Worm (Caenorhabditis elegans) whole organism, L4 larva: ENCODE data around the gene ceh-88.

Source experiments
- F10B5.3 ChIP-seq: sonication (generic microtip); optimal IDR thresholded peaks from 2 replicates; lab custom pipeline; 2016; ENCODE audit warnings: mild to moderate bottlenecking, missing genetic modification characterization, missing compliant biosample characterization
- F49E8.2 ChIP-seq: sonication (generic microtip); optimal IDR thresholded peaks from 2 replicates; lab custom pipeline; 2016; ENCODE audit warnings: missing compliant biosample characterization, mild to moderate bottlenecking, missing genetic modification characterization, borderline replicate concordance
- T20F7.1 ChIP-seq: fragments of 200-800 bp; sonication (Bioruptor generic); optimal IDR thresholded peaks from 2 replicates; lab custom pipeline; 2018; ENCODE audit warnings: mild to moderate bottlenecking, missing genetic modification characterization, missing compliant biosample characterization
- Y105C5A.15 ChIP-seq: fragments of 200-800 bp; sonication (Bioruptor generic); IDR thresholded peaks from 2 replicates; pipeline ENCODE4 v1.3.6; 2022; ENCODE audit warnings: missing genetic modification characterization, missing compliant biosample characterization
- Y48G9A.11 ChIP-seq: fragments of 200-800 bp; sonication (Bioruptor generic); IDR thresholded peaks from 2 replicates; pipeline ENCODE4 v1.3.6; 2022; ENCODE audit warnings: missing genetic modification reagents, missing genetic modification characterization, missing compliant biosample characterization
- Y5F2A.4 ChIP-seq: fragments of 200-800 bp; sonication (Bioruptor generic); optimal IDR thresholded peaks from 2 replicates; lab custom pipeline; 2018; ENCODE audit warnings: mild to moderate bottlenecking, missing genetic modification characterization, missing compliant biosample characterization
- Y75B8A.6 ChIP-seq: fragments of 200-800 bp; sonication (Bioruptor generic); IDR thresholded peaks from 2 replicates; pipeline ENCODE4 v1.3.6; 2022; ENCODE audit warnings: missing genetic modification reagents, missing genetic modification characterization, missing compliant biosample characterization
- aha-1 ChIP-seq: fragments of 150-350 bp; peaks from one replicate; lab custom pipeline; 2014; ENCODE audit warnings: missing biosample characterization, missing genetic modification characterization
- aly-2 ChIP-seq: sonication (generic microtip); optimal IDR thresholded peaks from 2 replicates; lab custom pipeline; 2018; ENCODE audit warnings: missing biosample characterization, missing genetic modification characterization
- ama-1 ChIP-seq: fragments of 150-350 bp; optimal IDR thresholded peaks from 2 replicates; lab custom pipeline; 2014; ENCODE audit warnings: inconsistent platforms, mixed read lengths
- arid-1 ChIP-seq: fragments of 200-800 bp; sonication (Bioruptor generic); conservative IDR thresholded peaks from 2 replicates; pipeline ENCODE4 v1.3.6; 2022; ENCODE audit warnings: missing genetic modification reagents, missing genetic modification characterization, missing compliant biosample characterization
- attf-4 ChIP-seq: sonication (generic microtip); optimal IDR thresholded peaks from 3 replicates; lab custom pipeline; 2017; ENCODE audit warnings: missing biosample characterization, missing genetic modification characterization
- ceh-28 ChIP-seq: fragments of 150-350 bp; optimal IDR thresholded peaks from 2 replicates; lab custom pipeline; 2014; ENCODE audit warnings: missing biosample characterization, missing genetic modification reagents, missing genetic modification characterization
- ceh-62 ChIP-seq: sonication (generic microtip); optimal IDR thresholded peaks from 2 replicates; lab custom pipeline; 2017; ENCODE audit warnings: missing biosample characterization, missing genetic modification characterization
- ctbp-1 ChIP-seq: fragments of 200-800 bp; sonication (Bioruptor generic); IDR thresholded peaks from 2 replicates; pipeline ENCODE4 v1.3.6; 2022; ENCODE audit warnings: missing genetic modification reagents, missing genetic modification characterization, missing compliant biosample characterization
- daf-12 ChIP-seq: fragments of 150-350 bp; optimal IDR thresholded peaks from 2 replicates; lab custom pipeline; 2014; ENCODE audit warnings: missing biosample characterization, missing genetic modification reagents, missing genetic modification characterization
- daf-16 ChIP-seq, 3 experiments: sonication (generic microtip); optimal IDR thresholded peaks; 2 replicates each; lab custom pipeline; 2016 to 2017; ENCODE audit warnings: missing genetic modification characterization in 3 of 3, missing genetic modification reagents in 3 of 3, mild to moderate bottlenecking in 2 of 3, missing compliant biosample characterization in 2 of 3, missing biosample characterization in 1 of 3, moderate library complexity in 1 of 3
- daf-8 ChIP-seq: fragments of 200-800 bp; sonication (Bioruptor generic); IDR thresholded peaks from 2 replicates; pipeline ENCODE4 v1.3.6; 2022; ENCODE audit warnings: missing genetic modification characterization, missing compliant biosample characterization
- dmd-8 ChIP-seq: fragments of 200-800 bp; sonication (Bioruptor generic); IDR thresholded peaks from 2 replicates; pipeline ENCODE4 v1.3.6; 2022; ENCODE audit warnings: missing genetic modification characterization, missing compliant biosample characterization
- dve-1 ChIP-seq: sonication (generic microtip); optimal IDR thresholded peaks from 2 replicates; lab custom pipeline; 2017; ENCODE audit warnings: antibody characterized with exemption, mild to moderate bottlenecking, missing genetic modification characterization, missing compliant biosample characterization; ENCODE audit not compliant: insufficient read depth
- egl-43 ChIP-seq: fragments of 200-800 bp; sonication (Bioruptor generic); IDR thresholded peaks from 2 replicates; pipeline ENCODE4 v1.3.6; 2022; ENCODE audit warnings: missing genetic modification reagents, missing genetic modification characterization, missing compliant biosample characterization
- gei-8 ChIP-seq: fragments of 200-800 bp; sonication (Bioruptor generic); optimal IDR thresholded peaks from 2 replicates; lab custom pipeline; 2018; ENCODE audit warnings: mild to moderate bottlenecking, missing genetic modification characterization, missing compliant biosample characterization
- hmg-1.1 ChIP-seq: fragments of 200-800 bp; sonication (Bioruptor generic); IDR thresholded peaks from 2 replicates; pipeline ENCODE4 v1.3.6; 2022; ENCODE audit warnings: missing genetic modification reagents, missing genetic modification characterization, missing compliant biosample characterization
- jun-1 ChIP-seq: fragments of 150-350 bp; optimal IDR thresholded peaks from 2 replicates; lab custom pipeline; 2014; ENCODE audit warnings: missing biosample characterization, missing genetic modification reagents, missing genetic modification characterization
- lim-7 ChIP-seq: fragments of 200-800 bp; sonication (Bioruptor generic); IDR thresholded peaks from 2 replicates; pipeline ENCODE4 v1.3.6; 2022; ENCODE audit warnings: missing genetic modification characterization, missing compliant biosample characterization
- lin-1 ChIP-seq: fragments of 200-800 bp; sonication (Bioruptor generic); IDR thresholded peaks from 2 replicates; pipeline ENCODE4 v1.3.6; 2022; ENCODE audit warnings: missing genetic modification reagents, missing genetic modification characterization, missing compliant biosample characterization
- lin-38 ChIP-seq: fragments of 200-800 bp; sonication (Bioruptor generic); IDR thresholded peaks from 2 replicates; pipeline ENCODE4 v1.3.6; 2022; ENCODE audit warnings: missing genetic modification reagents, missing genetic modification characterization, missing compliant biosample characterization
- lin-39 ChIP-seq: fragments of 150-350 bp; optimal IDR thresholded peaks from 2 replicates; lab custom pipeline; 2014; ENCODE audit warnings: missing biosample characterization, missing genetic modification reagents, missing genetic modification characterization
- madf-9 ChIP-seq: fragments of 200-800 bp; sonication (Bioruptor generic); conservative IDR thresholded peaks from 2 replicates; pipeline ENCODE4 v1.3.6; 2022; ENCODE audit warnings: missing genetic modification reagents, missing genetic modification characterization, missing compliant biosample characterization
- mes-2 ChIP-seq: sonication (generic microtip); optimal IDR thresholded peaks from 2 replicates; lab custom pipeline; 2016; ENCODE audit warnings: missing genotype, mild to moderate bottlenecking, missing genetic modification characterization, missing compliant biosample characterization; ENCODE audit not compliant: poor library complexity, severe bottlenecking
- nhr-10 ChIP-seq: fragments of 150-350 bp; optimal IDR thresholded peaks from 2 replicates; lab custom pipeline; 2014; ENCODE audit warnings: missing biosample characterization, missing genetic modification characterization
- nhr-111 ChIP-seq: fragments of 200-800 bp; sonication (Bioruptor generic); optimal IDR thresholded peaks from 2 replicates; lab custom pipeline; 2018; ENCODE audit warnings: mild to moderate bottlenecking, missing genetic modification characterization, missing compliant biosample characterization
- nhr-25 ChIP-seq: sonication (generic microtip); optimal IDR thresholded peaks from 2 replicates; lab custom pipeline; 2017; ENCODE audit warnings: missing genetic modification characterization, mild to moderate bottlenecking, missing compliant biosample characterization, antibody characterized with exemption, moderate library complexity, borderline replicate concordance; ENCODE audit not compliant: insufficient read depth
- nhr-28 ChIP-seq: fragments of 150-350 bp; optimal IDR thresholded peaks from 2 replicates; lab custom pipeline; 2014; ENCODE audit warnings: missing biosample characterization, missing genetic modification characterization
- nhr-41 ChIP-seq: fragments of 200-800 bp; sonication (Bioruptor generic); IDR thresholded peaks from 2 replicates; pipeline ENCODE4 v1.3.6; 2022; ENCODE audit warnings: missing genetic modification reagents, missing genetic modification characterization, missing compliant biosample characterization
- nhr-48 ChIP-seq: sonication (generic microtip); optimal IDR thresholded peaks from 2 replicates; lab custom pipeline; 2016; ENCODE audit warnings: mild to moderate bottlenecking, missing genetic modification characterization, missing compliant biosample characterization
- nhr-6 ChIP-seq: fragments of 150-350 bp; optimal IDR thresholded peaks from 2 replicates; lab custom pipeline; 2014; ENCODE audit warnings: missing biosample characterization, missing genetic modification characterization
- nhr-76 ChIP-seq: fragments of 150-350 bp; optimal IDR thresholded peaks from 2 replicates; lab custom pipeline; 2014; ENCODE audit warnings: missing biosample characterization, missing genetic modification characterization
- nhr-77 ChIP-seq: fragments of 150-350 bp; optimal IDR thresholded peaks from 2 replicates; lab custom pipeline; 2014; ENCODE audit warnings: missing biosample characterization, missing genetic modification characterization
- pha-4 ChIP-seq, 2 experiments: fragments of 150-350 bp in 1 of 2; fragments of 200-800 bp in 1 of 2; sonication (Bioruptor generic) in 1 of 2; IDR thresholded peaks in 1 of 2; optimal IDR thresholded peaks in 1 of 2; 2 replicates each; pipeline versions ENCODE4 v1.3.6 to Lab custom; 2014 to 2022; ENCODE audit warnings: missing genetic modification characterization in 2 of 2, missing genetic modification reagents in 2 of 2, missing biosample characterization in 1 of 2, missing compliant biosample characterization in 1 of 2
- snpc-1.2 ChIP-seq: fragments of 200-800 bp; sonication (Bioruptor generic); IDR thresholded peaks from 2 replicates; pipeline ENCODE4 v1.3.6; 2022; ENCODE audit warnings: missing genetic modification reagents, missing genetic modification characterization, missing compliant biosample characterization
- snpc-4 ChIP-seq: fragments of 150-350 bp; optimal IDR thresholded peaks from 2 replicates; lab custom pipeline; 2014; ENCODE audit warnings: missing biosample characterization, missing genetic modification characterization
- spr-1 ChIP-seq: sonication (generic microtip); optimal IDR thresholded peaks from 2 replicates; lab custom pipeline; 2016; ENCODE audit warnings: mild to moderate bottlenecking, missing genetic modification characterization, missing compliant biosample characterization
- tag-97 ChIP-seq: fragments of 200-800 bp; sonication (Bioruptor generic); IDR thresholded peaks from 2 replicates; pipeline ENCODE4 v1.3.6; 2022; ENCODE audit warnings: missing genetic modification characterization, missing compliant biosample characterization
- tra-1 ChIP-seq: fragments of 200-800 bp; sonication (Bioruptor generic); IDR thresholded peaks from 2 replicates; pipeline ENCODE4 v1.3.6; 2022; ENCODE audit warnings: missing genetic modification reagents, missing genetic modification characterization, missing compliant biosample characterization
- zfp-3 ChIP-seq: fragments of 200-800 bp; sonication (Bioruptor generic); conservative IDR thresholded peaks from 2 replicates; pipeline ENCODE4 v1.3.6; 2022; ENCODE audit warnings: missing genetic modification reagents, missing genetic modification characterization, missing compliant biosample characterization

Gene ceh-88

ce11 chrIV:17328834-17329233 lies at the start of gene ceh-88:
Gene ceh-88, plus strand, starts transcription at chrIV:17329188.
- TF ChIP-seq arid-1 = no peak
- TF ChIP-seq Y48G9A.11 = no peak
- TF ChIP-seq daf-16 (GFP tag; optimal IDR thresholded peaks at IDR 0.05; lab: Kevin White, UChicago) = no peak
- TF ChIP-seq daf-16 (tag; optimal IDR thresholded peaks at IDR 0.05; lab: Kevin White, UChicago) = peak; percentile 3
- peak; percentile 29 for TF ChIP-seq mes-2 (tag; lab: Kevin White, UChicago)
- TF ChIP-seq Y75B8A.6 (GFP tag; lab: Robert Waterston, UW) = no peak
- TF ChIP-seq lin-1 = no peak
- TF ChIP-seq dve-1 (tag; lab: Kevin White, UChicago) = peak; percentile 15
- peak; percentile 41; the same call in 1 of the 2 replicates for TF ChIP-seq hmg-1.1 (GFP tag; lab: Robert Waterston, UW)
- no peak for TF ChIP-seq lin-38 (GFP tag; lab: Robert Waterston, UW)

- TF ChIP-seq spr-1 (no peak), jun-1 (tag; lab: Kevin White, UChicago) (no peak), F49E8.2 (tag; lab: Kevin White, UChicago) (peak; percentile 37), daf-12 (no peak), nhr-76 (tag; lab: Kevin White, UChicago) (no peak), nhr-25 (tag; lab: Kevin White, UChicago) (no peak), lin-39 (no peak), arid-1 (no peak), aha-1 (peak; percentile 36), Y105C5A.15 (GFP tag; lab: Robert Waterston, UW) (peak; percentile 15; the same call in 1 of the 2 replicates), lin-1 (peak; percentile 74), nhr-10 (tag; lab: Kevin White, UChicago) (no peak), tra-1 (GFP tag; lab: Robert Waterston, UW) (0 out of 2 replicates have a peak, but pooled peaks have one; percentile 4), ctbp-1 (GFP tag; lab: Robert Waterston, UW) (peak; percentile 34; the same call in 1 of the 2 replicates), nhr-48 (tag; lab: Kevin White, UChicago) (no peak), daf-8 (GFP tag; lab: Robert Waterston, UW) (no peak), zfp-3 (GFP tag; lab: Robert Waterston, UW) (peak; percentile 59; the same call in 1 of the 2 replicates), nhr-28 (tag; lab: Kevin White, UChicago) (no peak), Y48G9A.11 (no peak; the same call in 1 of the 2 replicates), nhr-41 (GFP tag; lab: Robert Waterston, UW) (no peak), nhr-6 (tag; lab: Kevin White, UChicago) (no peak), Y5F2A.4 (GFP tag; lab: Kevin White, UChicago) (no peak), madf-9 (no peak), ceh-28 (tag; lab: Kevin White, UChicago) (no peak), hmg-1.1 (GFP tag; lab: Robert Waterston, UW) (no peak), snpc-1.2 (GFP tag; lab: Robert Waterston, UW) (peak; percentile 75), nhr-111 (no peak), snpc-4 (tag; lab: Kevin White, UChicago) (no peak), F10B5.3 (tag; lab: Kevin White, UChicago) (no peak), nhr-77 (no peak), ceh-62 (no peak), egl-43 (0 out of 2 replicates have a peak, but pooled peaks have one; percentile 50), attf-4 (tag; lab: Kevin White, UChicago) (no peak), T20F7.1 (no peak), tag-97 (GFP tag; lab: Robert Waterston, UW) (no peak), dmd-8 (GFP tag; lab: Robert Waterston, UW) (no peak; the same call in 1 of the 2 replicates), lim-7 (GFP tag; lab: Robert Waterston, UW) (no peak), pha-4 (GFP tag; IDR thresholded peaks at IDR 0.05; lab: Robert Waterston, UW) (peak; percentile 73), pha-4 (tag; optimal IDR thresholded peaks at IDR 0.05; lab: Kevin White, UChicago) (no peak), aly-2 (tag; lab: Kevin White, UChicago) (peak; percentile 81), ama-1 (lab: Kevin White, UChicago) (no peak), gei-8 (no peak)
These were observed 49.2 kb upstream of the ceh-88 start for ce11 chrIV:17279592-17280440.
